Worm (Caenorhabditis elegans) whole organism, L1 larva: ENCODE results near the gene fbxb-108.

Experiments
- C16A3.4 ChIP-seq: fragments of 150-350 bp; optimal IDR thresholded peaks from 2 replicates; lab custom pipeline; 2014; ENCODE audit warnings: missing biosample characterization, missing genetic modification characterization
- C34B4.2 ChIP-seq: sonication (generic microtip); optimal IDR thresholded peaks from 2 replicates; lab custom pipeline; 2017; ENCODE audit warnings: mild to moderate bottlenecking, missing genetic modification characterization, missing compliant biosample characterization
- aha-1 ChIP-seq: fragments of 150-350 bp; optimal IDR thresholded peaks from 2 replicates; lab custom pipeline; 2014; ENCODE audit warnings: missing biosample characterization, missing genetic modification characterization
- aly-2 ChIP-seq: fragments of 150-350 bp; optimal IDR thresholded peaks from 2 replicates; lab custom pipeline; 2014; ENCODE audit warnings: missing biosample characterization, missing genetic modification characterization
- blmp-1 ChIP-seq: fragments of 150-350 bp; optimal IDR thresholded peaks from 2 replicates; lab custom pipeline; 2014; ENCODE audit warnings: missing biosample characterization, missing genetic modification characterization
- dpl-1 ChIP-seq, 3 experiments: fragments of 150-350 bp in 2 of 3; sonication (generic microtip) in 1 of 3; optimal IDR thresholded peaks; 2 replicates each; lab custom pipeline; 2014 to 2017; ENCODE audit warnings: missing biosample characterization in 3 of 3, missing genetic modification characterization in 3 of 3, missing genetic modification reagents in 3 of 3
- elt-3 ChIP-seq, 6 experiments: fragments of 150-350 bp in 1 of 6; sonication (generic microtip); optimal IDR thresholded peaks; 2 replicates each; lab custom pipeline; 2017 to 2018; ENCODE audit warnings: missing biosample characterization in 6 of 6, missing genetic modification characterization in 6 of 6, inconsistent platforms in 1 of 6
- ets-5 ChIP-seq: fragments of 200-800 bp; sonication (Bioruptor generic); IDR thresholded peaks from 2 replicates; pipeline ENCODE4 v1.3.6; 2022; ENCODE audit warnings: missing genetic modification characterization, missing compliant biosample characterization
- fkh-4 ChIP-seq: sonication (generic microtip); optimal IDR thresholded peaks from 2 replicates; lab custom pipeline; 2016; ENCODE audit warnings: missing compliant biosample characterization, missing genetic modification characterization, borderline replicate concordance
- fkh-8 ChIP-seq: sonication (generic microtip); optimal IDR thresholded peaks from 2 replicates; lab custom pipeline; 2016; ENCODE audit warnings: mild to moderate bottlenecking, missing genetic modification characterization, missing compliant biosample characterization
- hpl-2 ChIP-seq: fragments of 150-350 bp; optimal IDR thresholded peaks from 2 replicates; lab custom pipeline; 2014; ENCODE audit warnings: missing biosample characterization, missing genetic modification reagents, missing genetic modification characterization
- irx-1 ChIP-seq: sonication (generic microtip); optimal IDR thresholded peaks from 2 replicates; lab custom pipeline; 2016; ENCODE audit warnings: missing genetic modification characterization, missing compliant biosample characterization
- isw-1 ChIP-seq: fragments of 200-800 bp; sonication (Bioruptor generic); IDR thresholded peaks from 2 replicates; pipeline ENCODE4 v1.3.6; 2022; ENCODE audit warnings: missing genetic modification characterization, missing compliant biosample characterization
- lin-13 ChIP-seq: fragments of 150-350 bp; optimal IDR thresholded peaks from 2 replicates; lab custom pipeline; 2014; ENCODE audit warnings: missing biosample characterization, missing genetic modification reagents, missing genetic modification characterization
- lin-14 ChIP-seq: fragments of 200-800 bp; sonication (Bioruptor generic); optimal IDR thresholded peaks from 2 replicates; lab custom pipeline; 2018; ENCODE audit warnings: mild to moderate bottlenecking, missing genetic modification characterization, moderate library complexity, missing compliant biosample characterization
- lin-15B ChIP-seq: fragments of 150-350 bp; sonication (generic microtip); optimal IDR thresholded peaks from 3 replicates; lab custom pipeline; 2014; ENCODE audit warnings: missing biosample characterization, missing genetic modification characterization
- lin-35 ChIP-seq, 2 experiments: fragments of 150-350 bp; optimal IDR thresholded peaks; 2 replicates each; lab custom pipeline; 2014; ENCODE audit warnings: missing biosample characterization in 2 of 2, missing genetic modification characterization in 2 of 2, missing genetic modification reagents in 2 of 2
- mab-9 ChIP-seq: fragments of 200-800 bp; sonication (Bioruptor generic); IDR thresholded peaks from 2 replicates; pipeline ENCODE4 v1.3.6; 2022; ENCODE audit warnings: missing genetic modification reagents, missing genetic modification characterization, missing compliant biosample characterization
- mdl-1 ChIP-seq, 2 experiments: fragments of 150-350 bp; optimal IDR thresholded peaks; 2 replicates each; lab custom pipeline; 2014 to 2017; ENCODE audit warnings: missing biosample characterization in 2 of 2, missing genetic modification characterization in 2 of 2, inconsistent platforms in 1 of 2
- mef-2 ChIP-seq: fragments of 150-350 bp; optimal IDR thresholded peaks from 2 replicates; lab custom pipeline; 2014; ENCODE audit warnings: missing biosample characterization, missing genetic modification characterization
- mep-1 ChIP-seq: fragments of 150-350 bp; optimal IDR thresholded peaks from 2 replicates; lab custom pipeline; 2014; ENCODE audit warnings: missing biosample characterization, missing genetic modification characterization
- nhr-12 ChIP-seq: sonication (generic microtip); optimal IDR thresholded peaks from 2 replicates; lab custom pipeline; 2017; ENCODE audit warnings: missing biosample characterization, missing genetic modification characterization
- nhr-19 ChIP-seq: fragments of 200-800 bp; sonication (Bioruptor generic); conservative IDR thresholded peaks from 2 replicates; pipeline ENCODE4 v1.3.6; 2022; ENCODE audit warnings: missing genetic modification characterization, missing compliant biosample characterization
- nhr-28 ChIP-seq: fragments of 150-350 bp; optimal IDR thresholded peaks from 2 replicates; lab custom pipeline; 2014; ENCODE audit warnings: missing biosample characterization, missing genetic modification characterization
- nhr-71 ChIP-seq: sonication (generic microtip); optimal IDR thresholded peaks from 2 replicates; lab custom pipeline; 2016; ENCODE audit warnings: mild to moderate bottlenecking, missing genetic modification characterization, moderate library complexity, missing compliant biosample characterization
- nhr-77 ChIP-seq: fragments of 150-350 bp; optimal IDR thresholded peaks from 2 replicates; lab custom pipeline; 2014; ENCODE audit warnings: missing biosample characterization, missing genetic modification characterization
- pag-3 ChIP-seq: sonication (generic microtip); optimal IDR thresholded peaks from 2 replicates; lab custom pipeline; 2017; ENCODE audit warnings: missing genetic modification characterization, mild to moderate bottlenecking, missing compliant biosample characterization, antibody characterized with exemption, borderline replicate concordance; ENCODE audit not compliant: insufficient read depth
- pax-3 ChIP-seq: fragments of 200-800 bp; sonication (Bioruptor generic); optimal IDR thresholded peaks from 2 replicates; lab custom pipeline; 2018; ENCODE audit warnings: mild to moderate bottlenecking, missing genetic modification characterization, moderate library complexity, missing compliant biosample characterization
- pqm-1 ChIP-seq: sonication (generic microtip); optimal IDR thresholded peaks from 3 replicates; lab custom pipeline; 2017; ENCODE audit warnings: missing biosample characterization, missing genetic modification characterization
- rnt-1 ChIP-seq: sonication (generic microtip); optimal IDR thresholded peaks from 2 replicates; lab custom pipeline; 2016; ENCODE audit warnings: mild to moderate bottlenecking, missing genetic modification characterization, moderate library complexity, missing compliant biosample characterization
- skn-1 ChIP-seq: fragments of 150-350 bp; optimal IDR thresholded peaks from 2 replicates; lab custom pipeline; 2014; ENCODE audit warnings: missing biosample characterization, missing genetic modification characterization
- sptf-1 ChIP-seq: fragments of 150-350 bp; optimal IDR thresholded peaks from 2 replicates; lab custom pipeline; 2014; ENCODE audit warnings: missing biosample characterization, missing genetic modification characterization
- sup-37 ChIP-seq: fragments of 200-800 bp; sonication (Bioruptor generic); optimal IDR thresholded peaks from 2 replicates; lab custom pipeline; 2018; ENCODE audit warnings: mild to moderate bottlenecking, missing genetic modification characterization, missing compliant biosample characterization
- swsn-7 ChIP-seq: sonication (generic microtip); optimal IDR thresholded peaks from 2 replicates; lab custom pipeline; 2016; ENCODE audit warnings: missing genetic modification characterization, missing compliant biosample characterization
- tbx-2 ChIP-seq: sonication (generic microtip); optimal IDR thresholded peaks from 2 replicates; lab custom pipeline; 2016; ENCODE audit warnings: missing genetic modification characterization, missing compliant biosample characterization
- tlp-1 ChIP-seq: fragments of 150-350 bp; optimal IDR thresholded peaks from 2 replicates; lab custom pipeline; 2014; ENCODE audit warnings: missing biosample characterization, missing genetic modification characterization
- unc-130 ChIP-seq: fragments of 150-350 bp; optimal IDR thresholded peaks from 2 replicates; lab custom pipeline; 2017; ENCODE audit warnings: missing biosample characterization, missing genetic modification characterization, inconsistent platforms
- unc-30 ChIP-seq: sonication (generic microtip); optimal IDR thresholded peaks from 2 replicates; lab custom pipeline; 2017; ENCODE audit warnings: missing biosample characterization, missing genetic modification characterization
- unc-98 ChIP-seq: fragments of 200-800 bp; sonication (Bioruptor generic); IDR thresholded peaks from 2 replicates; pipeline ENCODE4 v1.3.6; 2022; ENCODE audit warnings: missing genetic modification characterization, missing compliant biosample characterization
- vab-15 ChIP-seq: sonication (generic microtip); optimal IDR thresholded peaks from 2 replicates; lab custom pipeline; 2017; ENCODE audit warnings: missing genotype, mild to moderate bottlenecking, missing genetic modification characterization, missing compliant biosample characterization
- xbp-1 ChIP-seq: sonication (generic microtip); optimal IDR thresholded peaks from 2 replicates; lab custom pipeline; 2016; ENCODE audit warnings: missing genetic modification characterization, missing compliant biosample characterization
- zip-4 ChIP-seq: fragments of 200-800 bp; sonication (Bioruptor generic); optimal IDR thresholded peaks from 2 replicates; lab custom pipeline; 2018; ENCODE audit warnings: mild to moderate bottlenecking, missing genetic modification characterization, moderate library complexity, missing compliant biosample characterization
- ztf-4 ChIP-seq: fragments of 150-350 bp; optimal IDR thresholded peaks from 2 replicates; lab custom pipeline; 2014; ENCODE audit warnings: missing biosample characterization, missing genetic modification characterization

fbxb-108 gene

ce11 chrII:2764664-2765063 lies at the start of gene fbxb-108:
fbxb-108 (plus strand) TSS chrII:2764964.
- no peak for TF ChIP-seq pag-3 (tag; lab: Kevin White, UChicago)
- no peak for TF ChIP-seq mef-2 (tag; lab: Kevin White, UChicago)
- no peak for TF ChIP-seq C34B4.2 (tag; lab: Kevin White, UChicago)
- no peak for TF ChIP-seq skn-1 (tag; lab: Kevin White, UChicago)
- no peak for TF ChIP-seq pqm-1
- TF ChIP-seq nhr-19 (GFP tag; lab: Robert Waterston, UW) = no peak
- no peak for TF ChIP-seq tlp-1
- no peak for TF ChIP-seq fkh-4 (tag; lab: Kevin White, UChicago)
- TF ChIP-seq rnt-1 (tag; lab: Kevin White, UChicago) = no peak
- no peak for TF ChIP-seq xbp-1 (tag; lab: Kevin White, UChicago)
- TF ChIP-seq aly-2 (tag; lab: Kevin White, UChicago) = no peak
- TF ChIP-seq vab-15 (tag; lab: Kevin White, UChicago) = no peak
- TF ChIP-seq nhr-12 (tag; lab: Kevin White, UChicago) = no peak
- no peak for TF ChIP-seq unc-98 (GFP tag; lab: Robert Waterston, UW)
- no peak for TF ChIP-seq lin-35 (GFP tag; optimal IDR thresholded peaks at IDR 0.05; lab: Kevin White, UChicago)
- TF ChIP-seq, all 84 proteins: peak for 0

DNA sequence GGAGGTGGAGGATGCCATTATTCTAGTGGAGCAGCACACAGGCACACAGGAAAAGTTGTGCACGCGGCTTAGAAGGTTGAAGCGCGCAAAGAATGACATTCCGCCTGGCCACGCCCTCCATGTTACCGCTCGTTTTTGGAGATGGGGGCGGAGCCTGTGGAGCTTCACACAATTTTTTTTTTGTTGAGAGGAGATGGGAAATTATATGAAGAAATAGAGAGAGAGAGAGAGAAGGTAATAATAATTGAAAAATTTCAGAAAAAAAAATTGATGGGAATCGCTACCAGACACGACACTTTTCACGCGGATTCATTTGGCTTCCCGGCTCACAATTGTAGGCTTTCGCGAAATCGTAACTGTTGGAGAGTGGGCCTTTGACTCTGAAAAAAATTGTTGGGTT lies 47.4 kb upstream of the fbxb-108 start, which contains the start of gene T05A8.3:
TSS of gene T05A8.3 (minus strand) at position 101 of the 400 bp plus-strand sequence.
- TF ChIP-seq sptf-1 (tag; lab: Kevin White, UChicago) = no peak
- TF ChIP-seq unc-98 (GFP tag; lab: Robert Waterston, UW) = no peak
- no peak for TF ChIP-seq nhr-28 (tag; lab: Kevin White, UChicago)
- TF ChIP-seq sup-37 = no peak
- no peak for TF ChIP-seq hpl-2 (GFP tag; lab: Kevin White, UChicago)
- TF ChIP-seq blmp-1 (tag; lab: Kevin White, UChicago) = no peak
- no peak for TF ChIP-seq tbx-2 (tag; lab: Kevin White, UChicago)
- TF ChIP-seq ets-5 (GFP tag; lab: Robert Waterston, UW) = no peak
- no peak for TF ChIP-seq elt-3 (tag; optimal IDR thresholded peaks at IDR 0.05; lab: Kevin White, UChicago)
- TF ChIP-seq lin-15B = no peak
- no peak for TF ChIP-seq C16A3.4 (tag; lab: Kevin White, UChicago)
- no peak for TF ChIP-seq mep-1
- TF ChIP-seq fkh-8 (tag; lab: Kevin White, UChicago) = no peak
- TF ChIP-seq aly-2 (tag; lab: Kevin White, UChicago) = no peak
- no peak for TF ChIP-seq nhr-77 (tag; lab: Kevin White, UChicago)
- no peak for TF ChIP-seq lin-14
- TF ChIP-seq ztf-4 (tag; lab: Kevin White, UChicago) = no peak
- TF ChIP-seq pax-3 (tag; lab: Kevin White, UChicago) = no peak
- TF ChIP-seq isw-1 (GFP tag; lab: Robert Waterston, UW) = no peak

DNA sequence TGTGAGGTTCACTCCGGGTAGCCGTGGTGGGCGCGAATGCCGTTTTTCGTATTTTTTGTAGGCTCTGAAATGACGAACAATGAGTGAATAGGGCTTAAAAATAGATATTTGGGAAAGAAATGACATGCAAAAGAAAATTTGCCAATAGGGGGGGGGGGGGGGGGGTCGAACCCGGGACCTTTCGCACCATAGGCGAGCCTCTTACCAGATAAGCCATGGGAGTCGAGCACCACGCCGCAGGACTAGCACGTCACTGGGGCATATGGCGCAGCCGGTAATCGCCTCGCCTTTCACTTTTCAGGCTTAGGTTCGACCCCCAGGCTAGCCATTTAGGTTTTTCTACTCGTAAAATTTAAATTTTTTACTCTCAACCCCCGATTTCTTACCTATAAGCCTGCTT lies 45.6 kb upstream of the fbxb-108 start:
- TF ChIP-seq isw-1 (GFP tag; lab: Robert Waterston, UW) (no peak), lin-14 (no peak), pag-3 (tag; lab: Kevin White, UChicago) (no peak), blmp-1 (tag; lab: Kevin White, UChicago) (no peak), pqm-1 (no peak), nhr-28 (tag; lab: Kevin White, UChicago) (no peak), swsn-7 (tag; lab: Kevin White, UChicago) (no peak), irx-1 (tag; lab: Kevin White, UChicago) (no peak), zip-4 (no peak), lin-13 (no peak), vab-15 (tag; lab: Kevin White, UChicago) (no peak), unc-30 (no peak), dpl-1 (GFP tag; optimal IDR thresholded peaks at IDR 0.05; lab: Kevin White, UChicago) (no peak), nhr-71 (tag; lab: Kevin White, UChicago) (no peak), pax-3 (tag; lab: Kevin White, UChicago) (no peak), unc-130 (tag; lab: Kevin White, UChicago) (no peak), mab-9 (GFP tag; lab: Robert Waterston, UW) (no peak), mdl-1 (tag; optimal IDR thresholded peaks at IDR 0.05; lab: Kevin White, UChicago) (no peak), lin-15B (no peak), aha-1 (tag; lab: Kevin White, UChicago) (no peak)
